Fruit fly (Drosophila melanogaster): ENCODE results near the gene CG16853.

DNA sequence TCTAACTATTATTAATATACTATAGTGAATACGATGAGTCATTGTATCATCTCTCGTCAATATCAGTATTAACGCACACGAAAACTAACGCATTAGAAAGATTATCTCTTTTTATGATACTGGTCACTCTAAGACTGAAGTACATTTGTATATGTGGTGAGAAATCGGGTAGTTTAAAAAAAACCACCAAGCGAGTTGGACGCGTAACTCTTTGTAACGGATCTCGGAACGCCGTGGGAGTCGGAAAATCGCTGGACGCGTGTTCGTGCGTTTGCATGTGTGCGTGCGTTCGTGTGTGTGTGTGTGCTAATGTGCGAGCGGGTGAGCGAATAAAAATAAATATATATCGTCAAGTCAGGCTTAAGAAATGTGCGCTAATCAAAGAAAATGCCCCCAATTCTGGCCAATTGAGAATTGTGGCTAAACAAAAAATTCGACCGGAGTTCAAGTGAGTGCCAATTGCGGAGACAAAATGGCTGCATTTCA, 7.9 kb downstream of the CG16853 start, which contains the start of gene kuz:
- peak; percentile 70 for TF ChIP-seq Ets98B (GFP tag; IDR thresholded peaks at IDR 0.05)
- no peak for TF ChIP-seq D1 (tag; optimal IDR thresholded peaks at IDR 0.05)
- peak; percentile 66 for TF ChIP-seq CG32121 (GFP tag; IDR thresholded peaks at IDR 0.05)
- peak; percentile 19 for TF ChIP-seq CG34367 (tag; optimal IDR thresholded peaks at IDR 0.05)
- peak; percentile 56 for TF ChIP-seq EcR (GFP tag; optimal IDR thresholded peaks at IDR 0.05)
- TF ChIP-seq CG15710 (tag; optimal IDR thresholded peaks at IDR 0.05): peak; percentile 5
- no peak for TF ChIP-seq CG8301 (tag; optimal IDR thresholded peaks at IDR 0.05)
- peak; percentile 63; the same call in 1 of the 2 replicates for TF ChIP-seq CG12605 (GFP tag; IDR thresholded peaks at IDR 0.05)
- TF ChIP-seq Snoo (tag; optimal IDR thresholded peaks at IDR 0.05): no peak
- TF ChIP-seq gl (tag; optimal IDR thresholded peaks at IDR 0.05): peak; percentile 4
